Worm (Caenorhabditis elegans) whole organism, L2 larva: ENCODE measurements around the gene K07E3.4.

Experiments
- egl-27 ChIP-seq: sonication (generic microtip); optimal IDR thresholded peaks from 3 replicates; lab custom pipeline; 2017; ENCODE audit warnings: missing biosample characterization, missing genetic modification reagents, missing genetic modification characterization
- elt-1 ChIP-seq: fragments of 150-350 bp; optimal IDR thresholded peaks from 2 replicates; lab custom pipeline; 2014; ENCODE audit warnings: missing biosample characterization, missing genetic modification characterization
- elt-3 ChIP-seq: sonication (generic microtip); optimal IDR thresholded peaks from 2 replicates; lab custom pipeline; 2017; ENCODE audit warnings: missing biosample characterization, missing genetic modification characterization
- fos-1 ChIP-seq: fragments of 150-350 bp; optimal IDR thresholded peaks from 2 replicates; lab custom pipeline; 2014; ENCODE audit warnings: missing biosample characterization, missing genetic modification characterization
- lin-13 ChIP-seq: fragments of 150-350 bp; optimal IDR thresholded peaks from 2 replicates; lab custom pipeline; 2014; ENCODE audit warnings: missing biosample characterization, missing genetic modification reagents, missing genetic modification characterization
- mdl-1 ChIP-seq, 2 experiments: fragments of 150-350 bp in 1 of 2; sonication (generic microtip) in 1 of 2; optimal IDR thresholded peaks; 2 replicates each; lab custom pipeline; 2017; ENCODE audit warnings: missing biosample characterization in 2 of 2, missing genetic modification characterization in 2 of 2
- skn-1 ChIP-seq: sonication (generic microtip); optimal IDR thresholded peaks from 2 replicates; lab custom pipeline; 2017; ENCODE audit warnings: missing biosample characterization, missing genetic modification characterization
- snpc-4 ChIP-seq: fragments of 150-350 bp; optimal IDR thresholded peaks from 2 replicates; lab custom pipeline; 2014; ENCODE audit warnings: missing biosample characterization, missing genetic modification characterization
- unc-39 ChIP-seq: fragments of 150-350 bp; optimal IDR thresholded peaks from 2 replicates; lab custom pipeline; 2014; ENCODE audit warnings: missing biosample characterization, missing genetic modification characterization
- ztf-11 ChIP-seq: sonication (generic microtip); optimal IDR thresholded peaks from 2 replicates; lab custom pipeline; 2017; ENCODE audit warnings: missing biosample characterization, missing genetic modification characterization

- TF ChIP-seq lin-13 (GFP tag; lab: Kevin White, UChicago) (no peak), snpc-4 (tag; lab: Kevin White, UChicago) (no peak), unc-39 (tag; lab: Kevin White, UChicago) (no peak), egl-27 (tag; lab: Kevin White, UChicago) (no peak), fos-1 (tag; lab: Kevin White, UChicago) (no peak), mdl-1 (tag; optimal IDR thresholded peaks at IDR 0.05; lab: Kevin White, UChicago) (no peak), elt-1 (no peak), ztf-11 (tag; lab: Kevin White, UChicago) (no peak), skn-1 (tag; lab: Kevin White, UChicago) (no peak), elt-3 (no peak)
These were observed 31.8 kb downstream of the K07E3.4 start for ce11 chrX:8052055-8052454.
